Worm (Caenorhabditis elegans) whole organism, early embryonic: Measurements from ENCODE around the gene F38B6.7.

ENCODE experiments used
- aly-1 ChIP-seq: sonication (generic microtip); optimal IDR thresholded peaks from 2 replicates; lab custom pipeline; 2016; ENCODE audit warnings: missing genetic modification characterization, missing compliant biosample characterization
- ama-1 ChIP-seq: fragments of 150-350 bp; optimal IDR thresholded peaks from 2 replicates; lab custom pipeline; 2014
- ets-7 ChIP-seq: sonication (generic microtip); optimal IDR thresholded peaks from 2 replicates; lab custom pipeline; 2016; ENCODE audit warnings: missing genotype, missing genetic modification characterization, missing compliant biosample characterization
- tbx-37 ChIP-seq: fragments of 200-800 bp; sonication (Bioruptor generic); conservative IDR thresholded peaks from 2 replicates; pipeline ENCODE4 v1.3.6; 2022; ENCODE audit warnings: missing genetic modification reagents, missing genetic modification characterization, missing compliant biosample characterization
- tra-4 ChIP-seq: sonication (generic microtip); optimal IDR thresholded peaks from 2 replicates; lab custom pipeline; 2017; ENCODE audit warnings: missing genetic modification characterization, missing compliant biosample characterization

ce11 chrX:6729593-6729992 lies 31.4 kb upstream of the F38B6.7 start, which contains the start of gene K11G12.6:
- no peak for TF ChIP-seq tbx-37 (GFP tag; lab: Robert Waterston, UW)
- no peak for TF ChIP-seq ama-1
- TF ChIP-seq ets-7 (tag; lab: Kevin White, UChicago): no peak
- TF ChIP-seq aly-1 (tag; lab: Kevin White, UChicago): no peak
- TF ChIP-seq tra-4 (tag; lab: Kevin White, UChicago): no peak
